Fruit fly (Drosophila melanogaster) whole organism, embryonic: ENCODE results near the gene CG5068.

Experiments used
- Bdp1 ChIP-seq: fragments of 200-800 bp; sonication (Bioruptor generic); optimal IDR thresholded peaks from 3 replicates; lab custom pipeline; 2016; ENCODE audit warnings: missing biosample characterization, missing genetic modification characterization
- CG10147 ChIP-seq: fragments of 200-800 bp; sonication (Bioruptor generic); optimal IDR thresholded peaks from 2 replicates; lab custom pipeline; 2019; ENCODE audit warnings: missing biosample characterization, mild to moderate bottlenecking, missing genetic modification characterization, moderate library complexity
- CG10462 ChIP-seq: fragments of 200-800 bp; sonication (Bioruptor generic); optimal IDR thresholded peaks from 2 replicates; lab custom pipeline; 2016; ENCODE audit warnings: missing biosample characterization, missing genetic modification characterization
- CG10543 ChIP-seq: fragments of 200-800 bp; sonication (Bioruptor generic); optimal IDR thresholded peaks from 3 replicates; lab custom pipeline; 2017; ENCODE audit warnings: missing biosample characterization, mild to moderate bottlenecking, missing genetic modification characterization, moderate library complexity
- CG10979 ChIP-seq: fragments of 200-800 bp; sonication (Bioruptor generic); optimal IDR thresholded peaks from 2 replicates; lab custom pipeline; 2018; ENCODE audit warnings: missing biosample characterization, mild to moderate bottlenecking, missing genetic modification characterization, moderate library complexity
- CG12391 ChIP-seq: fragments of 200-800 bp; sonication (Bioruptor generic); optimal IDR thresholded peaks from 3 replicates; lab custom pipeline; 2018; ENCODE audit warnings: missing biosample characterization, mild to moderate bottlenecking, missing genetic modification characterization, moderate library complexity
- CG12744 ChIP-seq: fragments of 200-800 bp; sonication (Bioruptor generic); optimal IDR thresholded peaks from 2 replicates; lab custom pipeline; 2016; ENCODE audit warnings: missing biosample characterization, missing genetic modification characterization
- CG12769 ChIP-seq: fragments of 200-800 bp; sonication (Bioruptor generic); optimal IDR thresholded peaks from 2 replicates; lab custom pipeline; 2019; ENCODE audit warnings: missing biosample characterization, mild to moderate bottlenecking, missing genetic modification characterization, moderate library complexity
- CG12942 ChIP-seq: fragments of 200-800 bp; sonication (Bioruptor generic); optimal IDR thresholded peaks from 3 replicates; lab custom pipeline; 2016; ENCODE audit warnings: missing biosample characterization, missing genetic modification characterization
- CG13894 ChIP-seq: fragments of 200-800 bp; sonication (Bioruptor generic); optimal IDR thresholded peaks from 3 replicates; lab custom pipeline; 2018; ENCODE audit warnings: missing biosample characterization, mild to moderate bottlenecking, missing genetic modification characterization, moderate library complexity
- CG14014 ChIP-seq: fragments of 200-800 bp; sonication (Bioruptor generic); IDR thresholded peaks from 2 replicates; pipeline ENCODE4 v1.3.6; 2022; ENCODE audit warnings: missing biosample characterization, missing genetic modification characterization
- CG15073 ChIP-seq: fragments of 200-800 bp; sonication (Bioruptor generic); optimal IDR thresholded peaks from 2 replicates; lab custom pipeline; 2016; ENCODE audit warnings: missing biosample characterization, missing genetic modification characterization
- CG15514 ChIP-seq: fragments of 200-800 bp; sonication (Bioruptor generic); optimal IDR thresholded peaks from 3 replicates; lab custom pipeline; 2017; ENCODE audit warnings: missing biosample characterization, missing genetic modification characterization, mild to moderate bottlenecking, moderate library complexity, missing genetic modification reagents
- CG16779 ChIP-seq: fragments of 200-800 bp; sonication (Bioruptor generic); IDR thresholded peaks from 2 replicates; pipeline ENCODE4 v1.3.6; 2022; ENCODE audit warnings: missing biosample characterization, missing genetic modification characterization
- CG16863 ChIP-seq: fragments of 200-800 bp; sonication (Bioruptor generic); optimal IDR thresholded peaks from 3 replicates; lab custom pipeline; 2016; ENCODE audit warnings: missing biosample characterization, missing genetic modification characterization
- CG17385 ChIP-seq: fragments of 200-800 bp; sonication (Bioruptor generic); optimal IDR thresholded peaks from 3 replicates; lab custom pipeline; 2018; ENCODE audit warnings: missing biosample characterization, mild to moderate bottlenecking, missing genetic modification characterization
- CG18599 ChIP-seq: fragments of 200-800 bp; sonication (Bioruptor generic); optimal IDR thresholded peaks from 3 replicates; lab custom pipeline; 2017; ENCODE audit warnings: missing biosample characterization, missing genetic modification characterization, mild to moderate bottlenecking, moderate library complexity, missing genetic modification reagents
- CG32532 ChIP-seq: fragments of 200-800 bp; sonication (Bioruptor generic); IDR thresholded peaks from 2 replicates; pipeline ENCODE4 v1.3.6; 2022; ENCODE audit warnings: missing biosample characterization, missing genetic modification characterization
- CG4282 ChIP-seq: fragments of 200-800 bp; sonication (Bioruptor generic); optimal IDR thresholded peaks from 2 replicates; lab custom pipeline; 2016; ENCODE audit warnings: missing biosample characterization, missing genetic modification characterization
- CG6813 ChIP-seq: fragments of 200-800 bp; sonication (Bioruptor generic); optimal IDR thresholded peaks from 2 replicates; lab custom pipeline; 2017; ENCODE audit warnings: missing biosample characterization, missing genetic modification characterization, mild to moderate bottlenecking, moderate library complexity, missing genetic modification reagents
- CG9215 ChIP-seq: fragments of 200-800 bp; sonication (Bioruptor generic); IDR thresholded peaks from 2 replicates; pipeline ENCODE4 v1.3.6; 2022; ENCODE audit warnings: missing biosample characterization, missing genetic modification characterization
- CHES-1-like ChIP-seq: fragments of 200-800 bp; sonication (Bioruptor generic); optimal IDR thresholded peaks from 2 replicates; lab custom pipeline; 2016; ENCODE audit warnings: missing biosample characterization, missing genetic modification characterization
- ERR ChIP-seq: fragments of 200-800 bp; sonication (Bioruptor generic); optimal IDR thresholded peaks from 2 replicates; lab custom pipeline; 2016; ENCODE audit warnings: missing biosample characterization, missing genetic modification characterization
- H15 ChIP-seq: fragments of 200-800 bp; sonication (Bioruptor generic); IDR thresholded peaks from 3 replicates; pipeline ENCODE4 v1.3.6; 2022; ENCODE audit warnings: missing biosample characterization, missing genetic modification characterization
- Hmx ChIP-seq: fragments of 200-800 bp; sonication (Bioruptor generic); optimal IDR thresholded peaks from 2 replicates; lab custom pipeline; 2016; ENCODE audit warnings: missing biosample characterization, missing genetic modification characterization
- Lhr ChIP-seq: fragments of 200-800 bp; sonication (Bioruptor generic); optimal IDR thresholded peaks from 3 replicates; lab custom pipeline; 2017; ENCODE audit warnings: mild to moderate bottlenecking, missing biosample characterization, missing genetic modification reagents, missing genetic modification characterization
- NC2α ChIP-seq: fragments of 200-800 bp; sonication (Bioruptor generic); optimal IDR thresholded peaks from 2 replicates; lab custom pipeline; 2016; ENCODE audit warnings: missing biosample characterization, missing genetic modification characterization
- Opbp ChIP-seq: fragments of 200-800 bp; sonication (Bioruptor generic); IDR thresholded peaks from 3 replicates; pipeline ENCODE4 v1.3.6; 2022; ENCODE audit warnings: missing biosample characterization, missing genetic modification characterization; ENCODE audit not compliant: partially characterized antibody
- Six4 ChIP-seq: fragments of 200-800 bp; sonication (Bioruptor generic); optimal IDR thresholded peaks from 2 replicates; lab custom pipeline; 2016; ENCODE audit warnings: missing biosample characterization, missing genetic modification characterization
- Ssrp ChIP-seq: fragments of 200-800 bp; sonication (Bioruptor generic); optimal IDR thresholded peaks from 2 replicates; lab custom pipeline; 2018; ENCODE audit warnings: missing biosample characterization, mild to moderate bottlenecking, missing genetic modification characterization, moderate library complexity
- Trl ChIP-seq, 3 experiments: fragments of >200 bp in 2 of 3; fragments of 200-800 bp in 1 of 3; sonication (Bioruptor generic) in 1 of 3; optimal IDR thresholded peaks; 2 replicates in 1 of 3; 3 replicates in 2 of 3; lab custom pipeline; 2016 to 2017; ENCODE audit warnings: missing biosample characterization in 1 of 3, missing genetic modification characterization in 1 of 3
- Xbp1 ChIP-seq: fragments of 200-800 bp; sonication (Bioruptor generic); optimal IDR thresholded peaks from 3 replicates; lab custom pipeline; 2016; ENCODE audit warnings: missing biosample characterization, mild to moderate bottlenecking, missing genetic modification characterization
- ase ChIP-seq: fragments of 200-800 bp; sonication (Bioruptor generic); IDR thresholded peaks from 3 replicates; pipeline ENCODE4 v1.3.6; 2022; ENCODE audit warnings: missing biosample characterization, missing genetic modification characterization
- cad ChIP-seq: fragments of >200 bp; optimal IDR thresholded peaks from 2 replicates; lab custom pipeline; 2017; ENCODE audit warnings: missing biosample characterization, missing genetic modification characterization
- chif ChIP-seq, 2 experiments: fragments of 200-800 bp; sonication (Bioruptor generic); optimal IDR thresholded peaks; 3 replicates each; lab custom pipeline; 2016; ENCODE audit warnings: missing biosample characterization in 2 of 2, missing genetic modification characterization in 2 of 2
- crol ChIP-seq: fragments of 200-800 bp; sonication (Bioruptor generic); IDR thresholded peaks from 2 replicates; pipeline ENCODE4 v1.3.6; 2022; ENCODE audit warnings: missing biosample characterization, missing genetic modification characterization
- fd64A ChIP-seq: fragments of 200-800 bp; sonication (Bioruptor generic); optimal IDR thresholded peaks from 3 replicates; lab custom pipeline; 2018; ENCODE audit warnings: missing biosample characterization, mild to moderate bottlenecking, missing genetic modification characterization
- fd96Cb ChIP-seq: fragments of 200-800 bp; sonication (Bioruptor generic); optimal IDR thresholded peaks from 2 replicates; lab custom pipeline; 2018; ENCODE audit warnings: missing biosample characterization, mild to moderate bottlenecking, missing genetic modification characterization, moderate library complexity
- gem ChIP-seq: fragments of 200-800 bp; sonication (Bioruptor generic); optimal IDR thresholded peaks from 2 replicates; lab custom pipeline; 2019; ENCODE audit warnings: missing biosample characterization, mild to moderate bottlenecking, missing genetic modification characterization, moderate library complexity
- gfzf ChIP-seq: fragments of 200-800 bp; sonication (Bioruptor generic); optimal IDR thresholded peaks from 2 replicates; lab custom pipeline; 2016; ENCODE audit warnings: missing biosample characterization, mild to moderate bottlenecking, missing genetic modification characterization, moderate library complexity
- inv ChIP-seq: fragments of 200-800 bp; sonication (Bioruptor generic); IDR thresholded peaks from 2 replicates; pipeline ENCODE4 v1.3.6; 2022; ENCODE audit warnings: missing biosample characterization, missing genetic modification characterization; ENCODE audit not compliant: partially characterized antibody
- jigr1 ChIP-seq: fragments of 200-800 bp; sonication (Bioruptor generic); IDR thresholded peaks from 3 replicates; pipeline ENCODE4 v1.3.6; 2022; ENCODE audit warnings: missing biosample characterization, missing genetic modification characterization
- kah ChIP-seq: fragments of 200-800 bp; sonication (Bioruptor generic); optimal IDR thresholded peaks from 2 replicates; lab custom pipeline; 2018; ENCODE audit warnings: missing biosample characterization, mild to moderate bottlenecking, missing genetic modification characterization
- otp ChIP-seq: fragments of 200-800 bp; sonication (Bioruptor generic); IDR thresholded peaks from 3 replicates; pipeline ENCODE4, ENCODE4 v1.3.6; 2022; ENCODE audit warnings: missing biosample characterization, missing genetic modification characterization
- rib ChIP-seq: fragments of 200-800 bp; sonication (Bioruptor generic); IDR thresholded peaks from 2 replicates; pipeline ENCODE4 v1.3.6; 2022; ENCODE audit warnings: missing biosample characterization, missing genetic modification characterization
- sc ChIP-seq, 3 experiments: fragments of >200 bp in 2 of 3; fragments of 200-800 bp in 1 of 3; sonication (Bioruptor generic) in 1 of 3; optimal IDR thresholded peaks; 2 replicates in 2 of 3; 3 replicates in 1 of 3; lab custom pipeline; 2017; ENCODE audit warnings: mild to moderate bottlenecking in 1 of 3, missing biosample characterization in 1 of 3, missing genetic modification characterization in 1 of 3, missing genetic modification reagents in 1 of 3
- scrt ChIP-seq: fragments of 200-800 bp; sonication (Bioruptor generic); optimal IDR thresholded peaks from 2 replicates; lab custom pipeline; 2018; ENCODE audit warnings: missing biosample characterization, mild to moderate bottlenecking, missing genetic modification characterization, moderate library complexity
- sqz ChIP-seq: fragments of 200-800 bp; sonication (Bioruptor generic); optimal IDR thresholded peaks from 3 replicates; lab custom pipeline; 2018; ENCODE audit warnings: missing biosample characterization, mild to moderate bottlenecking, missing genetic modification characterization
- sr ChIP-seq: fragments of 200-800 bp; sonication (Bioruptor generic); IDR thresholded peaks from 3 replicates; pipeline ENCODE4 v1.3.6; 2022; ENCODE audit warnings: missing biosample characterization, missing genetic modification characterization
- wek ChIP-seq: fragments of 200-800 bp; sonication (Bioruptor generic); optimal IDR thresholded peaks from 3 replicates; lab custom pipeline; 2018; ENCODE audit warnings: missing biosample characterization, mild to moderate bottlenecking, missing genetic modification characterization, moderate library complexity

Gene CG5068

dm6 chr3L:9028057-9028456, 41.5 kb downstream of the CG5068 start (continued):
- TF ChIP-seq Six4 (GFP tag; lab: Kevin White, UChicago) (no peak), ase (0 out of 3 replicates have a peak, but pooled peaks have one; percentile 28), Lhr (GFP tag; lab: Kevin White, UChicago) (peak; percentile 21), CHES-1-like (GFP tag; lab: Kevin White, UChicago) (peak; percentile 1), CG16863 (peak; percentile 3), gem (tag; lab: Kevin White, UChicago) (peak; percentile 73), CG17385 (GFP tag; lab: Kevin White, UChicago) (peak; percentile 6), Trl (optimal IDR thresholded peaks at IDR 0.05; lab: Kevin White, UChicago) (no peak), Trl (GFP tag; optimal IDR thresholded peaks at IDR 0.05; lab: Kevin White, UChicago) (peak; percentile 31), sqz (GFP tag; lab: Kevin White, UChicago) (no peak), crol (GFP tag; lab: Robert Waterston, UW) (no peak), chif (GFP tag; optimal IDR thresholded peaks at IDR 0.05; lab: Kevin White, UChicago) (peak; percentile 25 to 63), CG12942 (GFP tag; lab: Kevin White, UChicago) (no peak), CG10543 (GFP tag; lab: Kevin White, UChicago) (no peak), H15 (no peak), CG12744 (GFP tag; lab: Kevin White, UChicago) (no peak), fd96Cb (tag; lab: Kevin White, UChicago) (peak; percentile 42), CG13894 (tag; lab: Kevin White, UChicago) (no peak), CG9215 (GFP tag; lab: Robert Waterston, UW) (no peak), CG12391 (peak; percentile 68), Hmx (no peak), inv (GFP tag; lab: Robert Waterston, UW) (no peak), sc (optimal IDR thresholded peaks at IDR 0.05; lab: Kevin White, UChicago) (no peak), sc (GFP tag; optimal IDR thresholded peaks at IDR 0.05; lab: Kevin White, UChicago) (peak; percentile 32), jigr1 (GFP tag; lab: Robert Waterston, UW) (no peak), CG10979 (peak; percentile 76), scrt (GFP tag; lab: Kevin White, UChicago) (no peak), CG18599 (GFP tag; lab: Kevin White, UChicago) (no peak), CG4282 (no peak), CG10147 (GFP tag; lab: Kevin White, UChicago) (no peak), ERR (GFP tag; lab: Kevin White, UChicago) (no peak), CG6813 (no peak), sr (no peak), cad (GFP tag; lab: Kevin White, UChicago) (no peak), CG14014 (GFP tag; lab: Robert Waterston, UW) (peak; percentile 44; the same call in 1 of the 2 replicates), rib (GFP tag; lab: Robert Waterston, UW) (no peak), Opbp (GFP tag; lab: Robert Waterston, UW) (no peak), CG10462 (GFP tag; lab: Kevin White, UChicago) (no peak), otp (GFP tag; lab: Robert Waterston, UW) (0 out of 3 replicates have a peak, but pooled peaks have one; percentile 13), kah (GFP tag; lab: Kevin White, UChicago) (no peak), CG32532 (GFP tag; lab: Robert Waterston, UW) (no peak), gfzf (GFP tag; lab: Kevin White, UChicago) (no peak), fd64A (GFP tag; lab: Kevin White, UChicago) (no peak), CG16779 (GFP tag; lab: Robert Waterston, UW) (no peak), NC2α (peak; percentile 6), CG15514 (GFP tag; lab: Kevin White, UChicago) (no peak), Xbp1 (peak; percentile 31), Bdp1 (GFP tag; lab: Kevin White, UChicago) (peak; percentile 2), CG12769 (tag; lab: Kevin White, UChicago) (no peak), wek (GFP tag; lab: Kevin White, UChicago) (no peak), Ssrp (tag; lab: Kevin White, UChicago) (peak; percentile 63), CG15073 (no peak)
